Fruit fly (Drosophila melanogaster) S2 (cell line): ENCODE results near the gene CG33111.

Source experiments
- CG8478 ChIP-seq: fragments of >200 bp; optimal IDR thresholded peaks from 2 replicates; lab custom pipeline; 2018
- CTCF ChIP-seq, 2 experiments: fragments of >200 bp; optimal IDR thresholded peaks; 2 replicates each; lab custom pipeline; 2018

dm6 chr3R:23763015-23763414 lies 56.0 kb downstream of the CG33111 start, which contains the start of gene udt:
- no peak for TF ChIP-seq CG8478
- no peak for TF ChIP-seq CTCF (optimal IDR thresholded peaks at IDR 0.05; lab: Kevin White, UChicago)
